Worm (Caenorhabditis elegans): ENCODE measurements around the gene C47E12.13.

DNA sequence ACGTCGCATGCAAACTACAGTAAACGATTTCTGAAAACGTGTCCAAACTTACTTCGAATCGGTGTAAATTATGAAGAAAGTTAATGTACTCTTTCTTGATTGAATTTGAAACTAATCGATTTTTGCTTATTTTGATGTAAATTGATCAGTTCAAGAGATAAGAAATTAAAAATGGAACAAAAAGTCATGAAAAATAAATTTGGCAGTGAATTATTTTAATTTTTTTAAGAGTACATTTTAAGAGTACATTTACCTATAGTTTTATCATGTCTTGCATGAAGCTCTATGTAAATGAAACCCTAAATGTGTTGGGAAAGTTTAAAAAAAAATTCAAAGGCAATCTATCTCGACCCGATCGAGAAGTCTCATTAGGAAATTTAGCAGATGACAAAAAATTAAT, 49.4 kb upstream of the C47E12.13 start, which contains the start of gene T04B2.7:
- TF ChIP-seq W03F9.2 (tag; optimal IDR thresholded peaks at IDR 0.05) (no peak), dao-5 (tag; optimal IDR thresholded peaks at IDR 0.05) (no peak), him-1 (tag; optimal IDR thresholded peaks at IDR 0.05) (no peak)
